Fruit fly (Drosophila melanogaster) whole organism, embryonic: ENCODE data around the gene Cks85A.
A peak's percentile ranks its signal among the peaks of the same experiment; 100 is the strongest.

Experiments
- Antp ChIP-seq: fragments of 200-800 bp; sonication (Bioruptor generic); optimal IDR thresholded peaks from 3 replicates; lab custom pipeline; 2016; ENCODE audit warnings: missing biosample characterization, missing genetic modification characterization
- Asciz ChIP-seq: fragments of 200-800 bp; sonication (Bioruptor generic); optimal IDR thresholded peaks from 2 replicates; lab custom pipeline; 2017; ENCODE audit warnings: missing biosample characterization, mild to moderate bottlenecking, missing genetic modification characterization, missing genetic modification reagents
- Bdp1 ChIP-seq: fragments of 200-800 bp; sonication (Bioruptor generic); optimal IDR thresholded peaks from 3 replicates; lab custom pipeline; 2016; ENCODE audit warnings: missing biosample characterization, missing genetic modification characterization
- Blimp-1 ChIP-seq: fragments of 200-800 bp; sonication (Bioruptor generic); optimal IDR thresholded peaks from 3 replicates; lab custom pipeline; 2018; ENCODE audit warnings: missing biosample characterization, missing genetic modification characterization, mild to moderate bottlenecking, moderate library complexity, missing genetic modification reagents
- C15 ChIP-seq: fragments of 200-800 bp; sonication (Bioruptor generic); IDR thresholded peaks from 3 replicates; pipeline ENCODE4 v1.3.6; 2022; ENCODE audit warnings: missing biosample characterization, missing genetic modification characterization
- CG10147 ChIP-seq: fragments of 200-800 bp; sonication (Bioruptor generic); optimal IDR thresholded peaks from 2 replicates; lab custom pipeline; 2019; ENCODE audit warnings: missing biosample characterization, mild to moderate bottlenecking, missing genetic modification characterization, moderate library complexity
- CG10209 ChIP-seq: fragments of 200-800 bp; sonication (Bioruptor generic); optimal IDR thresholded peaks from 3 replicates; lab custom pipeline; 2017; ENCODE audit warnings: missing biosample characterization, mild to moderate bottlenecking, missing genetic modification characterization, missing genetic modification reagents
- CG11504 ChIP-seq: fragments of 200-800 bp; sonication (Bioruptor generic); optimal IDR thresholded peaks from 3 replicates; lab custom pipeline; 2019; ENCODE audit warnings: missing biosample characterization, mild to moderate bottlenecking, missing genetic modification characterization, moderate library complexity
- CG12659 ChIP-seq: fragments of 200-800 bp; sonication (Bioruptor generic); optimal IDR thresholded peaks from 3 replicates; lab custom pipeline; 2017; ENCODE audit warnings: mild to moderate bottlenecking, missing biosample characterization, missing genetic modification reagents, missing genetic modification characterization
- CG13296 ChIP-seq: fragments of 200-800 bp; sonication (Bioruptor generic); optimal IDR thresholded peaks from 3 replicates; lab custom pipeline; 2018; ENCODE audit warnings: missing biosample characterization, mild to moderate bottlenecking, missing genetic modification characterization
- CG1529 ChIP-seq: fragments of 200-800 bp; sonication (Bioruptor generic); optimal IDR thresholded peaks from 3 replicates; lab custom pipeline; 2018; ENCODE audit warnings: missing biosample characterization, missing genetic modification characterization
- CG15601 ChIP-seq: fragments of 200-800 bp; sonication (Bioruptor generic); optimal IDR thresholded peaks from 3 replicates; lab custom pipeline; 2019; ENCODE audit warnings: missing biosample characterization, mild to moderate bottlenecking, missing genetic modification characterization, moderate library complexity
- CG30431 ChIP-seq: fragments of 200-800 bp; sonication (Bioruptor generic); optimal IDR thresholded peaks from 2 replicates; lab custom pipeline; 2017; ENCODE audit warnings: missing biosample characterization, missing genetic modification characterization
- CG33557 ChIP-seq: fragments of 200-800 bp; sonication (Bioruptor generic); optimal IDR thresholded peaks from 2 replicates; lab custom pipeline; 2019; ENCODE audit warnings: missing biosample characterization, mild to moderate bottlenecking, missing genetic modification characterization, moderate library complexity
- CG42726 ChIP-seq: fragments of 200-800 bp; sonication (Bioruptor generic); IDR thresholded peaks from 2 replicates; pipeline ENCODE4 v1.3.6; 2022; ENCODE audit warnings: missing biosample characterization, missing genetic modification characterization; ENCODE audit not compliant: partially characterized antibody
- CG7987 ChIP-seq: fragments of 200-800 bp; sonication (Bioruptor generic); optimal IDR thresholded peaks from 2 replicates; lab custom pipeline; 2018; ENCODE audit warnings: missing biosample characterization, mild to moderate bottlenecking, missing genetic modification characterization, moderate library complexity
- CG8478 ChIP-seq: fragments of >200 bp; optimal IDR thresholded peaks from 2 replicates; lab custom pipeline; 2018
- CG8944 ChIP-seq: fragments of 200-800 bp; sonication (Bioruptor generic); optimal IDR thresholded peaks from 3 replicates; lab custom pipeline; 2016; ENCODE audit warnings: missing biosample characterization, missing genetic modification characterization
- Camta ChIP-seq: fragments of 200-800 bp; sonication (Bioruptor generic); optimal IDR thresholded peaks from 2 replicates; lab custom pipeline; 2016; ENCODE audit warnings: missing biosample characterization, missing genetic modification characterization
- D19A ChIP-seq: fragments of 200-800 bp; optimal IDR thresholded peaks from 3 replicates; lab custom pipeline; 2019; ENCODE audit warnings: missing biosample characterization, mild to moderate bottlenecking, missing genetic modification characterization, moderate library complexity
- Deaf1 ChIP-seq: fragments of 200-800 bp; optimal IDR thresholded peaks from 3 replicates; lab custom pipeline; 2019; ENCODE audit warnings: missing biosample characterization, mild to moderate bottlenecking, missing genetic modification characterization, moderate library complexity
- HLH4C ChIP-seq: fragments of 200-800 bp; sonication (Bioruptor generic); IDR thresholded peaks from 3 replicates; pipeline ENCODE4 v1.3.6; 2022; ENCODE audit warnings: missing biosample characterization, missing genetic modification characterization; ENCODE audit not compliant: partially characterized antibody
- HLHmδ ChIP-seq: fragments of 200-800 bp; sonication (Bioruptor generic); optimal IDR thresholded peaks from 2 replicates; lab custom pipeline; 2018; ENCODE audit warnings: missing biosample characterization, mild to moderate bottlenecking, missing genetic modification characterization, moderate library complexity
- Lhr ChIP-seq: fragments of 200-800 bp; sonication (Bioruptor generic); optimal IDR thresholded peaks from 3 replicates; lab custom pipeline; 2017; ENCODE audit warnings: mild to moderate bottlenecking, missing biosample characterization, missing genetic modification reagents, missing genetic modification characterization
- Mad ChIP-seq: fragments of 200-800 bp; sonication (Bioruptor generic); optimal IDR thresholded peaks from 2 replicates; lab custom pipeline; 2016; ENCODE audit warnings: missing biosample characterization, missing genetic modification characterization
- NC2α ChIP-seq: fragments of 200-800 bp; sonication (Bioruptor generic); optimal IDR thresholded peaks from 2 replicates; lab custom pipeline; 2016; ENCODE audit warnings: missing biosample characterization, missing genetic modification characterization
- Sox102F ChIP-seq: fragments of 200-800 bp; sonication (Bioruptor generic); optimal IDR thresholded peaks from 2 replicates; lab custom pipeline; 2018; ENCODE audit warnings: missing biosample characterization, mild to moderate bottlenecking, missing genetic modification characterization, moderate library complexity
- ash1 ChIP-seq: fragments of 200-800 bp; sonication (Bioruptor generic); optimal IDR thresholded peaks from 2 replicates; lab custom pipeline; 2018; ENCODE audit warnings: missing biosample characterization, mild to moderate bottlenecking, missing genetic modification characterization
- corto ChIP-seq: fragments of 200-800 bp; sonication (Bioruptor generic); optimal IDR thresholded peaks from 2 replicates; lab custom pipeline; 2016; ENCODE audit warnings: missing biosample characterization, mild to moderate bottlenecking, missing genetic modification characterization, moderate library complexity
- crp ChIP-seq, 2 experiments: fragments of 200-800 bp; sonication (Bioruptor generic); optimal IDR thresholded peaks; 2 replicates in 1 of 2; 3 replicates in 1 of 2; lab custom pipeline; 2017; ENCODE audit warnings: missing biosample characterization in 2 of 2, missing genetic modification characterization in 2 of 2, mild to moderate bottlenecking in 1 of 2, moderate library complexity in 1 of 2
- dan ChIP-seq: fragments of 200-800 bp; sonication (Bioruptor generic); IDR thresholded peaks from 2 replicates; pipeline ENCODE4 v1.3.6; 2022; ENCODE audit warnings: missing biosample characterization, missing genetic modification characterization
- disco-r ChIP-seq: fragments of 200-800 bp; sonication (Bioruptor generic); optimal IDR thresholded peaks from 2 replicates; lab custom pipeline; 2016; ENCODE audit warnings: missing biosample characterization, missing genetic modification characterization
- en ChIP-seq: fragments of 200-800 bp; sonication (Bioruptor generic); optimal IDR thresholded peaks from 2 replicates; lab custom pipeline; 2016; ENCODE audit warnings: missing biosample characterization, missing genetic modification characterization
- eyg ChIP-seq: fragments of 200-800 bp; sonication (Bioruptor generic); optimal IDR thresholded peaks from 3 replicates; lab custom pipeline; 2016; ENCODE audit warnings: missing biosample characterization, missing genetic modification characterization
- fu2 ChIP-seq: fragments of 200-800 bp; sonication (Bioruptor generic); optimal IDR thresholded peaks from 2 replicates; lab custom pipeline; 2016; ENCODE audit warnings: missing biosample characterization, missing genetic modification characterization
- gem ChIP-seq: fragments of 200-800 bp; sonication (Bioruptor generic); optimal IDR thresholded peaks from 2 replicates; lab custom pipeline; 2019; ENCODE audit warnings: missing biosample characterization, mild to moderate bottlenecking, missing genetic modification characterization, moderate library complexity
- gsb ChIP-seq: fragments of 200-800 bp; sonication (Bioruptor generic); IDR thresholded peaks from 2 replicates; pipeline ENCODE4 v1.3.6; 2022; ENCODE audit warnings: missing biosample characterization, missing genetic modification characterization
- gt ChIP-seq: fragments of 200-800 bp; sonication (Bioruptor generic); IDR thresholded peaks from 2 replicates; pipeline ENCODE4 v1.3.6; 2022; ENCODE audit warnings: missing biosample characterization, missing genetic modification characterization
- jumu ChIP-seq: fragments of 200-800 bp; sonication (Bioruptor generic); optimal IDR thresholded peaks from 3 replicates; lab custom pipeline; 2016; ENCODE audit warnings: missing biosample characterization, missing genetic modification characterization
- kay ChIP-seq: fragments of 200-800 bp; sonication (Bioruptor generic); optimal IDR thresholded peaks from 2 replicates; lab custom pipeline; 2016; ENCODE audit warnings: missing biosample characterization, missing genetic modification characterization
- mam ChIP-seq: fragments of 200-800 bp; sonication (Bioruptor generic); optimal IDR thresholded peaks from 3 replicates; lab custom pipeline; 2016; ENCODE audit warnings: missing biosample characterization, missing genetic modification characterization
- oc ChIP-seq: fragments of 200-800 bp; sonication (Bioruptor generic); optimal IDR thresholded peaks from 2 replicates; lab custom pipeline; 2018; ENCODE audit warnings: missing biosample characterization, mild to moderate bottlenecking, missing genetic modification characterization, moderate library complexity
- pum ChIP-seq: fragments of 200-800 bp; sonication (Bioruptor generic); optimal IDR thresholded peaks from 2 replicates; lab custom pipeline; 2016; ENCODE audit warnings: missing biosample characterization, missing genetic modification characterization
- sqz ChIP-seq: fragments of 200-800 bp; sonication (Bioruptor generic); optimal IDR thresholded peaks from 3 replicates; lab custom pipeline; 2018; ENCODE audit warnings: missing biosample characterization, mild to moderate bottlenecking, missing genetic modification characterization
- stwl ChIP-seq: fragments of 200-800 bp; sonication (Bioruptor generic); optimal IDR thresholded peaks from 3 replicates; lab custom pipeline; 2018; ENCODE audit warnings: missing biosample characterization, mild to moderate bottlenecking, missing genetic modification characterization, moderate library complexity
- toy ChIP-seq: fragments of 200-800 bp; sonication (Bioruptor generic); IDR thresholded peaks from 2 replicates; pipeline ENCODE4 v1.3.6; 2022; ENCODE audit warnings: missing biosample characterization, missing genetic modification characterization
- unc-4 ChIP-seq: fragments of 200-800 bp; sonication (Bioruptor generic); IDR thresholded peaks from 2 replicates; pipeline ENCODE4 v1.3.6; 2022; ENCODE audit warnings: missing biosample characterization, missing genetic modification characterization; ENCODE audit not compliant: partially characterized antibody
- usp ChIP-seq: fragments of >200 bp; optimal IDR thresholded peaks from 2 replicates; lab custom pipeline; 2017; ENCODE audit warnings: missing biosample characterization, missing genetic modification characterization
- wek ChIP-seq: fragments of 200-800 bp; sonication (Bioruptor generic); optimal IDR thresholded peaks from 3 replicates; lab custom pipeline; 2018; ENCODE audit warnings: missing biosample characterization, mild to moderate bottlenecking, missing genetic modification characterization, moderate library complexity

Gene Cks85A

dm6 chr3R:8668024-8668856 lies 50.0 kb downstream of the Cks85A start (continued):
- TF ChIP-seq Camta (no peak), oc (tag; lab: Kevin White, UChicago) (no peak), Deaf1 (tag; lab: Kevin White, UChicago) (no peak), sqz (no peak), CG15601 (tag; lab: Kevin White, UChicago) (no peak), CG7987 (peak; percentile 4), jumu (GFP tag; lab: Kevin White, UChicago) (no peak), C15 (GFP tag; lab: Robert Waterston, UW) (no peak), gt (GFP tag; lab: Robert Waterston, UW) (no peak), CG42726 (GFP tag; lab: Robert Waterston, UW) (peak; percentile 94), unc-4 (GFP tag; lab: Robert Waterston, UW) (peak; percentile 44; the same call in 1 of the 2 replicates), usp (GFP tag; lab: Kevin White, UChicago) (no peak), eyg (GFP tag; lab: Kevin White, UChicago) (no peak), toy (GFP tag; lab: Robert Waterston, UW) (no peak), kay (GFP tag; lab: Kevin White, UChicago) (no peak), gem (peak; percentile 10), fu2 (GFP tag; lab: Kevin White, UChicago) (no peak), gsb (GFP tag; lab: Robert Waterston, UW) (no peak), CG30431 (GFP tag; lab: Kevin White, UChicago) (no peak), D19A (tag; lab: Kevin White, UChicago) (peak; percentile 52), Bdp1 (GFP tag; lab: Kevin White, UChicago) (peak; percentile 98), Antp (no peak), HLH4C (GFP tag; lab: Robert Waterston, UW) (peak; percentile 53), en (GFP tag; lab: Kevin White, UChicago) (no peak), dan (no peak), Lhr (GFP tag; lab: Kevin White, UChicago) (no peak), Sox102F (GFP tag; lab: Kevin White, UChicago) (no peak), CG10147 (GFP tag; lab: Kevin White, UChicago) (no peak), stwl (no peak), mam (GFP tag; lab: Kevin White, UChicago) (no peak), HLHmδ (GFP tag; lab: Kevin White, UChicago) (no peak), Mad (GFP tag; lab: Kevin White, UChicago) (no peak), corto (GFP tag; lab: Kevin White, UChicago) (no peak), crp (GFP tag; optimal IDR thresholded peaks at IDR 0.05; lab: Kevin White, UChicago) (no peak), CG33557 (no peak), Asciz (no peak), CG13296 (GFP tag; lab: Kevin White, UChicago) (no peak), disco-r (GFP tag; lab: Kevin White, UChicago) (no peak), NC2α (GFP tag; lab: Kevin White, UChicago) (no peak), pum (GFP tag; lab: Kevin White, UChicago) (no peak), CG8944 (GFP tag; lab: Kevin White, UChicago) (no peak), CG12659 (GFP tag; lab: Kevin White, UChicago) (no peak), Blimp-1 (GFP tag; lab: Kevin White, UChicago) (no peak), ash1 (no peak), wek (GFP tag; lab: Kevin White, UChicago) (peak; percentile 9), CG11504 (peak; percentile 7), CG1529 (GFP tag; lab: Kevin White, UChicago) (no peak), CG8478 (lab: Kevin White, UChicago) (no peak), CG10209 (GFP tag; lab: Kevin White, UChicago) (no peak)
